Worm (Caenorhabditis elegans) whole organism, L4 larva: ENCODE measurements around the gene W06G6.10.

ENCODE experiments used
- nhr-102 ChIP-seq: sonication (generic microtip); optimal IDR thresholded peaks from 2 replicates; lab custom pipeline; 2016; ENCODE audit warnings: mild to moderate bottlenecking, missing genetic modification characterization, moderate library complexity, missing compliant biosample characterization
- php-3 ChIP-seq: fragments of 200-800 bp; sonication (Bioruptor generic); IDR thresholded peaks from 2 replicates; pipeline ENCODE4 v1.3.6; 2022; ENCODE audit warnings: missing genetic modification reagents, missing genetic modification characterization, missing compliant biosample characterization
- ztf-11 ChIP-seq: fragments of 150-350 bp; optimal IDR thresholded peaks from 2 replicates; lab custom pipeline; 2014; ENCODE audit warnings: missing biosample characterization, missing genetic modification characterization

- TF ChIP-seq ztf-11 (no peak), nhr-102 (tag; lab: Kevin White, UChicago) (no peak), php-3 (GFP tag; lab: Robert Waterston, UW) (no peak)
Observed at ce11 chrV:16671190-16671589, 24.2 kb upstream of the W06G6.10 start, which contains the start of gene str-61.
